Worm (Caenorhabditis elegans): ENCODE data around the gene ags-3.

ags-3 gene

ce11 chrX:5275209-5275608, 28.2 kb downstream of the ags-3 start, which contains the start of gene hst-6 (continued):
- TF ChIP-seq ces-1 (GFP tag; optimal IDR thresholded peaks at IDR 0.05) (peak; percentile 40), unc-39 (tag; optimal IDR thresholded peaks at IDR 0.05) (no peak), lsy-2 (tag; optimal IDR thresholded peaks at IDR 0.05) (peak; percentile 60), nhr-76 (tag; optimal IDR thresholded peaks at IDR 0.05) (no peak), flh-1 (GFP tag; optimal IDR thresholded peaks at IDR 0.05) (no peak)

DNA sequence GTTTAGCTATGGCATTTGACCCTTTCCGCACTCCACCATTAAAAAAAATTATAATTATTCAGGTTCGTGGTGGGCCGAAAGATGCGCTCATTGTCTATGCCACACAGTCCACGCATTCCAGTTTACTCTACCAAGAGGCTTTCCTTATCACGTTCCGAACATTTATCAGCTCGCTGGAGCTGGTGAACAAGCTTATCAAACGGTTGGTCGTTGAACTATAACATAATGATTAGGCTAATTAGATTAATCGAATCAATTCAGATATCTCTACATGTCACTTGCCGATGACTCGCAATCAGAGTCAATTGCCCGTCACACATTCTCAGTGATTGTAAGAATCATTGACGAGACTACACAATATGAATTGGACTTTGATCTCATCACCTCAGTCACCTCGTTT, 34.0 kb downstream of the ags-3 start:
- TF ChIP-seq nhr-237 (tag; optimal IDR thresholded peaks at IDR 0.05) = no peak
- TF ChIP-seq zip-8 (tag; optimal IDR thresholded peaks at IDR 0.05) = no peak
- no peak for TF ChIP-seq lin-32 (GFP tag; optimal IDR thresholded peaks at IDR 0.05)
- no peak for TF ChIP-seq sptf-1 (tag; optimal IDR thresholded peaks at IDR 0.05)
- TF ChIP-seq ceh-83 (GFP tag; optimal IDR thresholded peaks at IDR 0.05) = no peak
- no peak for TF ChIP-seq mab-5 (tag; optimal IDR thresholded peaks at IDR 0.05)
- TF ChIP-seq unc-62 (GFP tag; optimal IDR thresholded peaks at IDR 0.05) = no peak
- no peak for TF ChIP-seq ces-1 (GFP tag; optimal IDR thresholded peaks at IDR 0.05)
- TF ChIP-seq blmp-1 (tag; optimal IDR thresholded peaks at IDR 0.05) = no peak
- no peak for TF ChIP-seq mls-2 (tag; optimal IDR thresholded peaks at IDR 0.05)
- TF ChIP-seq cnd-1 (tag; optimal IDR thresholded peaks at IDR 0.05) = no peak
- no peak for TF ChIP-seq elt-3 (tag; optimal IDR thresholded peaks at IDR 0.05)
- TF ChIP-seq ztf-11 (tag; optimal IDR thresholded peaks at IDR 0.05) = no peak
- no peak for TF ChIP-seq bed-3 (GFP tag; optimal IDR thresholded peaks at IDR 0.05)
- TF ChIP-seq ham-2 (GFP tag; optimal IDR thresholded peaks at IDR 0.05) = no peak

ce11 chrX:5268062-5268461, 35.3 kb downstream of the ags-3 start:
- TF ChIP-seq zip-8 (tag; optimal IDR thresholded peaks at IDR 0.05) (no peak), flh-1 (GFP tag; optimal IDR thresholded peaks at IDR 0.05) (no peak), sem-2 (GFP tag; optimal IDR thresholded peaks at IDR 0.05) (no peak), unc-62 (GFP tag; optimal IDR thresholded peaks at IDR 0.05) (no peak), sptf-1 (tag; optimal IDR thresholded peaks at IDR 0.05) (no peak), ces-1 (GFP tag; optimal IDR thresholded peaks at IDR 0.05) (no peak), mls-2 (tag; optimal IDR thresholded peaks at IDR 0.05) (no peak), cnd-1 (tag; optimal IDR thresholded peaks at IDR 0.05) (no peak), M03D4.4 (tag; optimal IDR thresholded peaks at IDR 0.05) (no peak), ceh-83 (GFP tag; optimal IDR thresholded peaks at IDR 0.05) (no peak), unc-39 (tag; optimal IDR thresholded peaks at IDR 0.05) (no peak), mab-5 (tag; optimal IDR thresholded peaks at IDR 0.05) (no peak), elt-1 (tag; optimal IDR thresholded peaks at IDR 0.05; ENCODE audit: borderline replicate concordance, insufficient read depth) (no peak), ztf-11 (tag; optimal IDR thresholded peaks at IDR 0.05) (no peak), bed-3 (GFP tag; optimal IDR thresholded peaks at IDR 0.05) (no peak)

ce11 chrX:5265356-5265755, 38.0 kb downstream of the ags-3 start:
- TF ChIP-seq bed-3 (GFP tag; optimal IDR thresholded peaks at IDR 0.05) (no peak), nhr-237 (tag; optimal IDR thresholded peaks at IDR 0.05) (no peak), mep-1 (tag; optimal IDR thresholded peaks at IDR 0.05) (no peak), tbx-8 (GFP tag; optimal IDR thresholded peaks at IDR 0.05) (no peak), nhr-28 (tag; optimal IDR thresholded peaks at IDR 0.05) (no peak)

- TF ChIP-seq sem-2 (GFP tag; optimal IDR thresholded peaks at IDR 0.05) (no peak), flh-1 (GFP tag; optimal IDR thresholded peaks at IDR 0.05) (no peak), cnd-1 (tag; optimal IDR thresholded peaks at IDR 0.05) (no peak), lsy-2 (tag; optimal IDR thresholded peaks at IDR 0.05) (no peak), lin-13 (tag; optimal IDR thresholded peaks at IDR 0.05) (no peak), drap-1 (GFP tag; optimal IDR thresholded peaks at IDR 0.05) (no peak), M03D4.4 (tag; optimal IDR thresholded peaks at IDR 0.05) (no peak), zip-8 (tag; optimal IDR thresholded peaks at IDR 0.05) (no peak), mls-2 (tag; optimal IDR thresholded peaks at IDR 0.05) (no peak), elt-3 (tag; optimal IDR thresholded peaks at IDR 0.05) (no peak), ceh-39 (tag; optimal IDR thresholded peaks at IDR 0.05) (no peak), pha-4 (tag; optimal IDR thresholded peaks at IDR 0.05) (no peak), ham-2 (GFP tag; optimal IDR thresholded peaks at IDR 0.05) (no peak), elt-1 (tag; optimal IDR thresholded peaks at IDR 0.05; ENCODE audit: borderline replicate concordance, insufficient read depth) (no peak), unc-120 (tag; optimal IDR thresholded peaks at IDR 0.05; ENCODE audit: poor library complexity, severe bottlenecking) (no peak), ztf-11 (tag; optimal IDR thresholded peaks at IDR 0.05) (no peak), unc-62 (GFP tag; optimal IDR thresholded peaks at IDR 0.05) (no peak), sptf-1 (tag; optimal IDR thresholded peaks at IDR 0.05) (no peak), bed-3 (GFP tag; optimal IDR thresholded peaks at IDR 0.05) (no peak)
These were observed 39.4 kb downstream of the ags-3 start, which contains the start of gene Y34B4A.4 for ce11 chrX:5264026-5264425. TSS of gene Y34B4A.4 (plus strand) at chrX:5264326.

Data from whole organism, mixed stage, embryonic.